Worm (Caenorhabditis elegans) whole organism, L4 larva: ENCODE results near the gene cyp-35B3.

Experiments
- ZK546.5 ChIP-seq, 2 experiments: sonication (generic microtip); optimal IDR thresholded peaks; 2 replicates each; lab custom pipeline; 2017; ENCODE audit warnings: missing biosample characterization in 2 of 2, missing genetic modification characterization in 2 of 2
- lin-38 ChIP-seq: fragments of 200-800 bp; sonication (Bioruptor generic); IDR thresholded peaks from 2 replicates; pipeline ENCODE4 v1.3.6; 2022; ENCODE audit warnings: missing genetic modification reagents, missing genetic modification characterization, missing compliant biosample characterization
- lsy-2 ChIP-seq, 2 experiments: fragments of 150-350 bp in 1 of 2; sonication (generic microtip) in 1 of 2; optimal IDR thresholded peaks; 2 replicates each; lab custom pipeline; 2014 to 2017; ENCODE audit warnings: missing biosample characterization in 2 of 2, missing genetic modification characterization in 2 of 2
- nhr-77 ChIP-seq: fragments of 150-350 bp; optimal IDR thresholded peaks from 2 replicates; lab custom pipeline; 2014; ENCODE audit warnings: missing biosample characterization, missing genetic modification characterization
- pha-4 ChIP-seq, 2 experiments: fragments of 150-350 bp in 1 of 2; fragments of 200-800 bp in 1 of 2; sonication (Bioruptor generic) in 1 of 2; IDR thresholded peaks in 1 of 2; optimal IDR thresholded peaks in 1 of 2; 2 replicates each; pipeline versions ENCODE4 v1.3.6 to Lab custom; 2014 to 2022; ENCODE audit warnings: missing genetic modification characterization in 2 of 2, missing genetic modification reagents in 2 of 2, missing biosample characterization in 1 of 2, missing compliant biosample characterization in 1 of 2
- sdz-12 ChIP-seq: fragments of 200-800 bp; sonication (Bioruptor generic); optimal IDR thresholded peaks from 2 replicates; lab custom pipeline; 2018; ENCODE audit warnings: mild to moderate bottlenecking, missing genetic modification characterization, missing compliant biosample characterization

DNA sequence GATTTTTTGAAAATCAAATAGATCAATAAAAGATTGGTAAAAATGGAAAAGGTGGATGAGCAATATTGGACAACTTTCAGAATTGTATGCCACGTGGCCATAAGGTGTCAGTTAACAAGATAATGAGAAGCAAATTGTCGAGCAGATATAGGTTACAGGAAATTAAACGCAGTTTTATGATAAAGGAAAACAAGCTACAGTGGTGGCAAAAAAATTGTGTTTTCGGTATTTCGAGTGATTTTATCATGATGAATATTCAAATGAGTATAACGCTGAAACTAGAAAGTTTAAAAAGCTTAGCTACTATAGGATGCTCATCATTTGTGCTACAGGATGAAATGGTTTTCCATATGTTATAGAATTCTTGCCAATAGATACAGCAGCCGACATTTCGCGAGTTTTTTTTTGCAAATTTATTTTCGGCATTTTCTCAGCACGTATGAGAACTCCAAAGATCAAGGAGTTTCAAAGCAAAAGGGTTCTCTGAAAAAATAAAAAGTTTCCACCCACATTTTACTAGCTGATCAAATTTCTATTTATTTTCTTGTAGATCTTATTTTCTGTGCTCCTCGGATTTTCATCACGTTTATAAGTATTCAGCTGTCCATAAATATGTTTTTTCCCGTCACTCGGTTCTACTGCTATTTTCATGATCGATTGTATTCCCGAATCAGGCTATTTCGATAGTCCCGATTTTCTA lies 42.5 kb upstream of the cyp-35B3 start, which contains the start of the genes str-229 and srh-190:
- TF ChIP-seq lsy-2 (tag; optimal IDR thresholded peaks at IDR 0.05; lab: Kevin White, UChicago) = no peak
- no peak for TF ChIP-seq lin-38 (GFP tag; lab: Robert Waterston, UW)
- no peak for TF ChIP-seq nhr-77 (tag; lab: Kevin White, UChicago)
- no peak for TF ChIP-seq ZK546.5 (tag; optimal IDR thresholded peaks at IDR 0.05; lab: Kevin White, UChicago)
- TF ChIP-seq sdz-12 (GFP tag; lab: Kevin White, UChicago) = no peak
- TF ChIP-seq pha-4 (GFP tag; IDR thresholded peaks at IDR 0.05; lab: Robert Waterston, UW) = no peak
- no peak for TF ChIP-seq pha-4 (tag; optimal IDR thresholded peaks at IDR 0.05; lab: Kevin White, UChicago)
